Fruit fly (Drosophila melanogaster): Measurements from ENCODE around the gene Nlp.

The Nlp gene

dm6 chr3R:29983073-29983544 is 21.5 kb upstream of the Nlp start, which contains the start of gene CG7896 (continued):
- no peak for TF ChIP-seq CG30020 (tag; optimal IDR thresholded peaks at IDR 0.05)
- peak; percentile 7 for TF ChIP-seq pros (GFP tag; optimal IDR thresholded peaks at IDR 0.05)
- TF ChIP-seq CG17612 (GFP tag; IDR thresholded peaks at IDR 0.05) = peak; percentile 67
- no peak for TF ChIP-seq Dad (GFP tag; optimal IDR thresholded peaks at IDR 0.05)
- TF ChIP-seq trh (GFP tag; optimal IDR thresholded peaks at IDR 0.05) = no peak
- TF ChIP-seq CG7786 (GFP tag; optimal IDR thresholded peaks at IDR 0.05) = no peak
- no peak for TF ChIP-seq schlank (tag; optimal IDR thresholded peaks at IDR 0.05)
- no peak for TF ChIP-seq aop (GFP tag; IDR thresholded peaks at IDR 0.05)
- TF ChIP-seq Abd-B (GFP tag; optimal IDR thresholded peaks at IDR 0.05) = peak; percentile 54
- TF ChIP-seq CG12744 (GFP tag; optimal IDR thresholded peaks at IDR 0.05) = no peak
- peak; percentile 53 for TF ChIP-seq Ets65A (GFP tag)
- no peak for TF ChIP-seq eyg (GFP tag; optimal IDR thresholded peaks at IDR 0.05)
- peak; percentile 54 for TF ChIP-seq CG10147 (GFP tag; optimal IDR thresholded peaks at IDR 0.05)
- TF ChIP-seq br (optimal IDR thresholded peaks at IDR 0.05) = no peak
- peak; percentile 41 for TF ChIP-seq fd3F (GFP tag; optimal IDR thresholded peaks at IDR 0.05)
- TF ChIP-seq grau (tag; optimal IDR thresholded peaks at IDR 0.05) = peak; percentile 69
- TF ChIP-seq Optix (GFP tag; IDR thresholded peaks at IDR 0.05) = 0 out of 3 replicates have a peak, but pooled peaks have one; percentile 30
- peak; percentile 22 for TF ChIP-seq CG15696 (tag; optimal IDR thresholded peaks at IDR 0.05)
- TF ChIP-seq dan (GFP tag; IDR thresholded peaks at IDR 0.05) = no peak
- TF ChIP-seq Dek (tag; optimal IDR thresholded peaks at IDR 0.05) = peak; percentile 24
- TF ChIP-seq CG4730 (GFP tag; IDR thresholded peaks at IDR 0.05) = peak; percentile 74
- TF ChIP-seq CG9215 (GFP tag; IDR thresholded peaks at IDR 0.05) = peak; percentile 78
- no peak for TF ChIP-seq run (tag; optimal IDR thresholded peaks at IDR 0.05)
- TF ChIP-seq CG11085 (GFP tag; IDR thresholded peaks at IDR 0.05) = peak; percentile 49; the same call in 1 of the 2 replicates
- no peak for TF ChIP-seq lov (optimal IDR thresholded peaks at IDR 0.05)
- 0 out of 3 replicates have a peak, but pooled peaks have one; percentile 61 for TF ChIP-seq lov (GFP tag; IDR thresholded peaks at IDR 0.05)
- TF ChIP-seq CG33213 (GFP tag; optimal IDR thresholded peaks at IDR 0.05) = no peak
- no peak for TF ChIP-seq jumu (GFP tag; optimal IDR thresholded peaks at IDR 0.05)
- peak; percentile 84 for TF ChIP-seq CG31441 (GFP tag; IDR thresholded peaks at IDR 0.05)
- peak; percentile 42 for TF ChIP-seq Ssrp (tag; optimal IDR thresholded peaks at IDR 0.05)
- peak; percentile 6 for TF ChIP-seq Dip3 (GFP tag; optimal IDR thresholded peaks at IDR 0.05)
- TF ChIP-seq Hr3 (GFP tag; optimal IDR thresholded peaks at IDR 0.05) = peak; percentile 65
- TF ChIP-seq Hand (GFP tag; optimal IDR thresholded peaks at IDR 0.05) = peak; percentile 17
- TF ChIP-seq CG11247 (GFP tag; IDR thresholded peaks at IDR 0.05) = peak; percentile 60; the same call in 1 of the 2 replicates
- peak; percentile 38; the same call in 1 of the 2 replicates for TF ChIP-seq CG32767 (GFP tag; IDR thresholded peaks at IDR 0.05)
- TF ChIP-seq CG8765 (GFP tag; IDR thresholded peaks at IDR 0.05) = peak; percentile 40; the same call in 1 of the 2 replicates
- TF ChIP-seq lilli (GFP tag; optimal IDR thresholded peaks at IDR 0.05) = peak; percentile 47
- peak; percentile 75 for TF ChIP-seq seq (GFP tag; IDR thresholded peaks at IDR 0.05)
- no peak for TF ChIP-seq luna (GFP tag; optimal IDR thresholded peaks at IDR 0.05)
- TF ChIP-seq Bgb (GFP tag; IDR thresholded peaks at IDR 0.05; ENCODE audit: partially characterized antibody) = no peak
- no peak for TF ChIP-seq ab (GFP tag; optimal IDR thresholded peaks at IDR 0.05)
- TF ChIP-seq bcd (GFP tag; optimal IDR thresholded peaks at IDR 0.05) = peak; percentile 74
- peak; percentile 1 for TF ChIP-seq HLH54F (GFP tag; optimal IDR thresholded peaks at IDR 0.05)
- TF ChIP-seq CG14441 (GFP tag; IDR thresholded peaks at IDR 0.05) = peak; percentile 81
- no peak for TF ChIP-seq pum (GFP tag; optimal IDR thresholded peaks at IDR 0.05)
- TF ChIP-seq btn (GFP tag; optimal IDR thresholded peaks at IDR 0.05) = no peak
- TF ChIP-seq CG8290 (GFP tag; optimal IDR thresholded peaks at IDR 0.05) = peak; percentile 47
- peak in 1 of 2 experiments; percentile 8 for TF ChIP-seq CG8290 (tag; optimal IDR thresholded peaks at IDR 0.05)
- peak; percentile 10; the same call in 1 of the 2 replicates for TF ChIP-seq CG13287 (GFP tag; IDR thresholded peaks at IDR 0.05; ENCODE audit: partially characterized antibody)
- peak in 1 of 2 experiments; percentile 73 for TF ChIP-seq Hr51 (GFP tag; optimal IDR thresholded peaks at IDR 0.05)
- peak; percentile 59 for TF ChIP-seq CG14710 (tag; optimal IDR thresholded peaks at IDR 0.05)
- no peak for TF ChIP-seq emc (GFP tag; optimal IDR thresholded peaks at IDR 0.05)

All from whole organism, embryonic.